Worm (Caenorhabditis elegans) whole organism, L1 larva: ENCODE measurements around the gene prx-10.
A peak's percentile ranks its signal among the peaks of the same experiment; 100 is the strongest.

Source experiments
- C04F5.9 ChIP-seq: sonication (generic microtip); optimal IDR thresholded peaks from 2 replicates; lab custom pipeline; 2016; ENCODE audit warnings: missing genetic modification characterization, missing compliant biosample characterization
- C16A3.4 ChIP-seq: fragments of 150-350 bp; optimal IDR thresholded peaks from 2 replicates; lab custom pipeline; 2014; ENCODE audit warnings: missing biosample characterization, missing genetic modification characterization
- Y116A8C.19 ChIP-seq: sonication (generic microtip); optimal IDR thresholded peaks from 2 replicates; lab custom pipeline; 2016; ENCODE audit warnings: missing compliant biosample characterization, missing genetic modification characterization, borderline replicate concordance
- alr-1 ChIP-seq: fragments of 200-800 bp; sonication (Bioruptor generic); optimal IDR thresholded peaks from 2 replicates; lab custom pipeline; 2018; ENCODE audit warnings: borderline replicate concordance, mild to moderate bottlenecking, missing genetic modification characterization, missing compliant biosample characterization
- ama-1 ChIP-seq: fragments of 150-350 bp; optimal IDR thresholded peaks from 2 replicates; lab custom pipeline; 2014
- blmp-1 ChIP-seq: fragments of 150-350 bp; optimal IDR thresholded peaks from 2 replicates; lab custom pipeline; 2014; ENCODE audit warnings: missing biosample characterization, missing genetic modification characterization
- ceh-63 ChIP-seq: fragments of 200-800 bp; sonication (Bioruptor generic); optimal IDR thresholded peaks from 2 replicates; lab custom pipeline; 2018; ENCODE audit warnings: mild to moderate bottlenecking, missing genetic modification characterization, missing compliant biosample characterization
- ceh-82 ChIP-seq, 3 experiments: fragments of 150-350 bp in 1 of 3; sonication (generic microtip) in 2 of 3; optimal IDR thresholded peaks; 2 replicates each; lab custom pipeline; 2014 to 2017; ENCODE audit warnings: missing biosample characterization in 3 of 3, missing genetic modification characterization in 3 of 3
- ceh-90 ChIP-seq: sonication (generic microtip); optimal IDR thresholded peaks from 2 replicates; lab custom pipeline; 2016; ENCODE audit warnings: missing genetic modification characterization, missing compliant biosample characterization
- ces-1 ChIP-seq: fragments of 150-350 bp; optimal IDR thresholded peaks from 2 replicates; lab custom pipeline; 2014; ENCODE audit warnings: missing biosample characterization, missing genetic modification reagents, missing genetic modification characterization
- dpl-1 ChIP-seq, 3 experiments: fragments of 150-350 bp in 2 of 3; sonication (generic microtip) in 1 of 3; optimal IDR thresholded peaks; 2 replicates each; lab custom pipeline; 2014 to 2017; ENCODE audit warnings: missing biosample characterization in 3 of 3, missing genetic modification characterization in 3 of 3, missing genetic modification reagents in 3 of 3
- dsc-1 ChIP-seq: sonication (generic microtip); optimal IDR thresholded peaks from 2 replicates; lab custom pipeline; 2016; ENCODE audit warnings: mild to moderate bottlenecking, missing genetic modification characterization, missing compliant biosample characterization
- efl-3 ChIP-seq: fragments of 200-800 bp; sonication (Bioruptor generic); optimal IDR thresholded peaks from 2 replicates; lab custom pipeline; 2018; ENCODE audit warnings: mild to moderate bottlenecking, missing genetic modification characterization, missing compliant biosample characterization
- egl-13 ChIP-seq: sonication (generic microtip); optimal IDR thresholded peaks from 2 replicates; lab custom pipeline; 2016; ENCODE audit warnings: missing genotype, missing genetic modification reagents, missing genetic modification characterization, missing compliant biosample characterization
- elt-3 ChIP-seq, 6 experiments: fragments of 150-350 bp in 1 of 6; sonication (generic microtip); optimal IDR thresholded peaks; 2 replicates each; lab custom pipeline; 2017 to 2018; ENCODE audit warnings: missing biosample characterization in 6 of 6, missing genetic modification characterization in 6 of 6, inconsistent platforms in 1 of 6
- fkh-10 ChIP-seq: sonication (generic microtip); optimal IDR thresholded peaks from 2 replicates; lab custom pipeline; 2017; ENCODE audit warnings: missing biosample characterization, missing genetic modification reagents, missing genetic modification characterization
- fkh-4 ChIP-seq: sonication (generic microtip); optimal IDR thresholded peaks from 2 replicates; lab custom pipeline; 2016; ENCODE audit warnings: missing compliant biosample characterization, missing genetic modification characterization, borderline replicate concordance
- fos-1 ChIP-seq: fragments of 150-350 bp; optimal IDR thresholded peaks from 2 replicates; lab custom pipeline; 2014; ENCODE audit warnings: missing biosample characterization, missing genetic modification characterization
- hlh-17 ChIP-seq: fragments of 200-800 bp; sonication (Bioruptor generic); optimal IDR thresholded peaks from 2 replicates; lab custom pipeline; 2018; ENCODE audit warnings: missing genetic modification characterization, mild to moderate bottlenecking, missing compliant biosample characterization, moderate library complexity, borderline replicate concordance
- hlh-4 ChIP-seq: sonication (generic microtip); optimal IDR thresholded peaks from 2 replicates; lab custom pipeline; 2016; ENCODE audit warnings: mild to moderate bottlenecking, missing genetic modification characterization, missing compliant biosample characterization
- hpl-2 ChIP-seq: fragments of 150-350 bp; optimal IDR thresholded peaks from 2 replicates; lab custom pipeline; 2014; ENCODE audit warnings: missing biosample characterization, missing genetic modification reagents, missing genetic modification characterization
- isw-1 ChIP-seq: fragments of 200-800 bp; sonication (Bioruptor generic); IDR thresholded peaks from 2 replicates; pipeline ENCODE4 v1.3.6; 2022; ENCODE audit warnings: missing genetic modification characterization, missing compliant biosample characterization
- jun-1 ChIP-seq: fragments of 150-350 bp; optimal IDR thresholded peaks from 2 replicates; lab custom pipeline; 2014; ENCODE audit warnings: missing biosample characterization, missing genetic modification reagents, missing genetic modification characterization
- lin-14 ChIP-seq: fragments of 200-800 bp; sonication (Bioruptor generic); optimal IDR thresholded peaks from 2 replicates; lab custom pipeline; 2018; ENCODE audit warnings: mild to moderate bottlenecking, missing genetic modification characterization, moderate library complexity, missing compliant biosample characterization
- lin-15B ChIP-seq: fragments of 150-350 bp; sonication (generic microtip); optimal IDR thresholded peaks from 3 replicates; lab custom pipeline; 2014; ENCODE audit warnings: missing biosample characterization, missing genetic modification characterization
- lin-35 ChIP-seq, 2 experiments: fragments of 150-350 bp; optimal IDR thresholded peaks; 2 replicates each; lab custom pipeline; 2014; ENCODE audit warnings: missing biosample characterization in 2 of 2, missing genetic modification characterization in 2 of 2, missing genetic modification reagents in 2 of 2
- lin-39 ChIP-seq: fragments of 150-350 bp; optimal IDR thresholded peaks from 2 replicates; lab custom pipeline; 2014; ENCODE audit warnings: missing biosample characterization, missing genetic modification reagents, missing genetic modification characterization
- lsy-2 ChIP-seq, 2 experiments: fragments of 150-350 bp; optimal IDR thresholded peaks; 2 replicates each; lab custom pipeline; 2014; ENCODE audit warnings: missing biosample characterization in 2 of 2, missing genetic modification characterization in 2 of 2
- mab-9 ChIP-seq: fragments of 200-800 bp; sonication (Bioruptor generic); IDR thresholded peaks from 2 replicates; pipeline ENCODE4 v1.3.6; 2022; ENCODE audit warnings: missing genetic modification reagents, missing genetic modification characterization, missing compliant biosample characterization
- nhr-11 ChIP-seq: fragments of 150-350 bp; optimal IDR thresholded peaks from 2 replicates; lab custom pipeline; 2014; ENCODE audit warnings: missing biosample characterization, missing genetic modification characterization
- nhr-19 ChIP-seq: fragments of 200-800 bp; sonication (Bioruptor generic); conservative IDR thresholded peaks from 2 replicates; pipeline ENCODE4 v1.3.6; 2022; ENCODE audit warnings: missing genetic modification characterization, missing compliant biosample characterization
- nhr-47 ChIP-seq: sonication (generic microtip); optimal IDR thresholded peaks from 2 replicates; lab custom pipeline; 2016; ENCODE audit warnings: mild to moderate bottlenecking, missing genetic modification characterization, moderate library complexity, missing compliant biosample characterization
- nhr-76 ChIP-seq: sonication (generic microtip); optimal IDR thresholded peaks from 2 replicates; lab custom pipeline; 2017; ENCODE audit warnings: missing biosample characterization, missing genetic modification characterization
- nhr-84 ChIP-seq: sonication (generic microtip); optimal IDR thresholded peaks from 2 replicates; lab custom pipeline; 2017; ENCODE audit warnings: missing biosample characterization, missing genetic modification characterization
- nhr-85 ChIP-seq: sonication (generic microtip); peaks from one replicate; lab custom pipeline; 2016; ENCODE audit warnings: missing genetic modification characterization, inconsistent platforms, missing compliant biosample characterization
- pqm-1 ChIP-seq: sonication (generic microtip); optimal IDR thresholded peaks from 3 replicates; lab custom pipeline; 2017; ENCODE audit warnings: missing biosample characterization, missing genetic modification characterization
- rnt-1 ChIP-seq: sonication (generic microtip); optimal IDR thresholded peaks from 2 replicates; lab custom pipeline; 2016; ENCODE audit warnings: mild to moderate bottlenecking, missing genetic modification characterization, moderate library complexity, missing compliant biosample characterization
- snu-23 ChIP-seq: sonication (generic microtip); optimal IDR thresholded peaks from 2 replicates; lab custom pipeline; 2016; ENCODE audit warnings: missing genetic modification characterization, missing compliant biosample characterization
- sup-37 ChIP-seq: fragments of 200-800 bp; sonication (Bioruptor generic); optimal IDR thresholded peaks from 2 replicates; lab custom pipeline; 2018; ENCODE audit warnings: mild to moderate bottlenecking, missing genetic modification characterization, missing compliant biosample characterization
- tlp-1 ChIP-seq: fragments of 150-350 bp; optimal IDR thresholded peaks from 2 replicates; lab custom pipeline; 2014; ENCODE audit warnings: missing biosample characterization, missing genetic modification characterization
- unc-130 ChIP-seq: fragments of 150-350 bp; optimal IDR thresholded peaks from 2 replicates; lab custom pipeline; 2017; ENCODE audit warnings: missing biosample characterization, missing genetic modification characterization, inconsistent platforms
- unc-30 ChIP-seq: sonication (generic microtip); optimal IDR thresholded peaks from 2 replicates; lab custom pipeline; 2017; ENCODE audit warnings: missing biosample characterization, missing genetic modification characterization
- unc-62 ChIP-seq: fragments of 150-350 bp; optimal IDR thresholded peaks from 2 replicates; lab custom pipeline; 2014; ENCODE audit warnings: missing biosample characterization, missing genetic modification reagents, missing genetic modification characterization
- unc-86 ChIP-seq: sonication (generic microtip); optimal IDR thresholded peaks from 2 replicates; lab custom pipeline; 2016; ENCODE audit warnings: missing genetic modification characterization, missing compliant biosample characterization
- unc-98 ChIP-seq: fragments of 200-800 bp; sonication (Bioruptor generic); IDR thresholded peaks from 2 replicates; pipeline ENCODE4 v1.3.6; 2022; ENCODE audit warnings: missing genetic modification characterization, missing compliant biosample characterization
- xbp-1 ChIP-seq: sonication (generic microtip); optimal IDR thresholded peaks from 2 replicates; lab custom pipeline; 2016; ENCODE audit warnings: missing genetic modification characterization, missing compliant biosample characterization
- zip-4 ChIP-seq: fragments of 200-800 bp; sonication (Bioruptor generic); optimal IDR thresholded peaks from 2 replicates; lab custom pipeline; 2018; ENCODE audit warnings: mild to moderate bottlenecking, missing genetic modification characterization, moderate library complexity, missing compliant biosample characterization
- ztf-4 ChIP-seq: fragments of 150-350 bp; optimal IDR thresholded peaks from 2 replicates; lab custom pipeline; 2014; ENCODE audit warnings: missing biosample characterization, missing genetic modification characterization

prx-10 gene

DNA sequence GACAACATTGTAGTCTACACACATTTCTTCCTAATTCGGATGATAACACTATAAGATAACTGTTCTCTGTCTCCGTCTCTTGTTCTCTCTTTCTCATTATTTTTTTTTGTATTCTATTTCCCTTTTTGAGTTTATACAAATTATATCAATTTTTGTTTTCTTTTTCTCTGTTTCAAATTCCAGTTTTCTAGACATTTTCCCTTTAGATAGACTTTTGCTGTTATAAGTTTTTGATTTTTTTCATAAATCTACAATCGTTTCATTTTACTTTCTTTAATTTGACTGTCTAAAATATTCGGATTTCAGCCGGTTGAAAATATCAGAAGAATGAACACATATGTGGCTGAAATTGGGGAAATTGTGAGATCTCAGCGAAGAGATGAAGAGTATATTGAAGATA is at the start of gene prx-10:
prx-10 (plus strand) TSS at position 301 of the 400 bp plus-strand sequence.
- no peak for TF ChIP-seq unc-86 (tag; lab: Kevin White, UChicago)
- no peak for TF ChIP-seq lin-35 (GFP tag; optimal IDR thresholded peaks at IDR 0.05; lab: Kevin White, UChicago)
- TF ChIP-seq lin-14 (GFP tag; lab: Kevin White, UChicago), result no peak
- TF ChIP-seq nhr-85 (tag; lab: Kevin White, UChicago), result peak; percentile 33
- no peak for TF ChIP-seq snu-23 (GFP tag; lab: Kevin White, UChicago)
- no peak for TF ChIP-seq C16A3.4 (tag; lab: Kevin White, UChicago)
- TF ChIP-seq alr-1 (tag; lab: Kevin White, UChicago), result no peak
- no peak for TF ChIP-seq ceh-82 (tag; optimal IDR thresholded peaks at IDR 0.05; lab: Kevin White, UChicago)

DNA sequence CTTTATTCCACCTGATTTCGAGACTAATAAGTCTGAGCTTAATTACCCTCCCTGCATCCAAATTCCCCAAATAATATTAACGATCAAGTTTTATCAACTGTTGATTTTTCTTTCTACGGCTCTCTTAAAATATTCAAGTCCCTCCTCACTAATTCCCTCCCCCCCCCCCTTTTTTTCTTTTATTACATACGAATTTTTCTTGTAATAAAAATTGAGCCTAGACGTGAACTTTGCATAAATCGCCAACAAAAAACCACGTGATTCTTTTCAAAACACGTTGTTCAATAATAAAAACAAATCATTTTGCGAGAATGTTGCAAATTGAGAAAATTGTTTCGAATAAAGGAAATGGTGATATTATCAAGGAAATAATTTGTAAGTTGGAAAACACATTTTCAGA is 47.8 kb upstream of the prx-10 start, which contains the start of gene K10D2.8:
K10D2.8 (plus strand) TSS at position 301 of the 400 bp plus-strand sequence.
- no peak for TF ChIP-seq egl-13 (tag; lab: Kevin White, UChicago)
- TF ChIP-seq C04F5.9 (tag; lab: Kevin White, UChicago), result no peak
- TF ChIP-seq isw-1 (GFP tag; lab: Robert Waterston, UW), result no peak
- no peak for TF ChIP-seq blmp-1 (tag; lab: Kevin White, UChicago)
- TF ChIP-seq ces-1 (GFP tag; lab: Kevin White, UChicago), result no peak
- TF ChIP-seq hlh-17 (GFP tag; lab: Kevin White, UChicago), result no peak
- no peak for TF ChIP-seq unc-62 (GFP tag; lab: Kevin White, UChicago)
- TF ChIP-seq pqm-1 (tag; lab: Kevin White, UChicago), result no peak
- TF ChIP-seq nhr-47 (tag; lab: Kevin White, UChicago), result no peak
- TF ChIP-seq zip-4 (GFP tag; lab: Kevin White, UChicago), result no peak
- TF ChIP-seq tlp-1, result no peak
- TF ChIP-seq lin-15B (tag; lab: Kevin White, UChicago), result no peak
- no peak for TF ChIP-seq dpl-1 (GFP tag; optimal IDR thresholded peaks at IDR 0.05; lab: Kevin White, UChicago)
- no peak for TF ChIP-seq xbp-1 (tag; lab: Kevin White, UChicago)
- no peak for TF ChIP-seq fkh-4 (tag; lab: Kevin White, UChicago)
- TF ChIP-seq, all 84 proteins: peak for 0

DNA sequence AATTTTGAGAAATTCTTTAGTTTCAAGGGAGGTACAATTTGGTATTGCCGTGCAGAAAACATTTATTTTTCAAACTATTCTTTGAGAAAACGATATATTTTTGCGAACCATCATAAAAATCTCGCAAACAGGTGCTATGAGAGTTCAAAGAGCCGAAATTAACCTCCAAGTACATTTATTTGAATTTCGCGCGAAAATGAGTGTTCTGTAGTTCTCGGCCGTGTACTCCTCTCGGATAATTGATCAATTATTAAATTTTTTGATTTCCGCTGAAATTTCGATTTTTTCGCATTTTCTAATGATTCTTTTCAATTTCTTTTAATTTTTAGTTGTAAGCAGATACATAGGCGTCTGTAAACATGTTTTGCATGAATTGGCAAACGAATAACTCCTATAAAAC is 46.0 kb upstream of the prx-10 start:
- TF ChIP-seq lin-39 (tag; lab: Kevin White, UChicago) (no peak), pqm-1 (tag; lab: Kevin White, UChicago) (no peak), ces-1 (GFP tag; lab: Kevin White, UChicago) (no peak), lsy-2 (tag; optimal IDR thresholded peaks at IDR 0.05; lab: Kevin White, UChicago) (peak; percentile 34 to 59), Y116A8C.19 (no peak), nhr-11 (tag; lab: Kevin White, UChicago) (no peak), snu-23 (GFP tag; lab: Kevin White, UChicago) (peak; percentile 39), ceh-63 (GFP tag; lab: Kevin White, UChicago) (no peak), nhr-19 (GFP tag; lab: Robert Waterston, UW) (peak; percentile 65), nhr-76 (tag; lab: Kevin White, UChicago) (no peak), nhr-47 (tag; lab: Kevin White, UChicago) (peak; percentile 64), hlh-4 (no peak), efl-3 (GFP tag; lab: Kevin White, UChicago) (no peak), xbp-1 (tag; lab: Kevin White, UChicago) (peak; percentile 50), ceh-90 (peak; percentile 83), ztf-4 (tag; lab: Kevin White, UChicago) (no peak), fos-1 (peak; percentile 23), egl-13 (tag; lab: Kevin White, UChicago) (peak; percentile 57), hpl-2 (GFP tag; lab: Kevin White, UChicago) (no peak), unc-130 (peak; percentile 21), dsc-1 (tag; lab: Kevin White, UChicago) (peak; percentile 41), unc-30 (tag; lab: Kevin White, UChicago) (no peak), fkh-10 (GFP tag; lab: Kevin White, UChicago) (no peak), sup-37 (GFP tag; lab: Kevin White, UChicago) (no peak), mab-9 (GFP tag; lab: Robert Waterston, UW) (no peak), unc-98 (no peak), ama-1 (lab: Kevin White, UChicago) (no peak), isw-1 (GFP tag; lab: Robert Waterston, UW) (no peak), elt-3 (tag; optimal IDR thresholded peaks at IDR 0.05; lab: Kevin White, UChicago) (no peak), C16A3.4 (tag; lab: Kevin White, UChicago) (no peak), jun-1 (tag; lab: Kevin White, UChicago) (no peak), nhr-84 (tag; lab: Kevin White, UChicago) (no peak), unc-86 (tag; lab: Kevin White, UChicago) (no peak), rnt-1 (peak; percentile 91)
